Fruit fly (Drosophila melanogaster) whole organism, embryonic: ENCODE measurements around the gene CG43321.

Source experiments
- C15 ChIP-seq: fragments of 200-800 bp; sonication (Bioruptor generic); IDR thresholded peaks from 3 replicates; pipeline ENCODE4 v1.3.6; 2022; ENCODE audit warnings: missing biosample characterization, missing genetic modification characterization
- CG10366 ChIP-seq: fragments of 200-800 bp; sonication (Bioruptor generic); IDR thresholded peaks from 2 replicates; pipeline ENCODE4 v1.3.6; 2022; ENCODE audit warnings: missing biosample characterization, missing genetic modification characterization
- CG10565 ChIP-seq: fragments of 200-800 bp; sonication (Bioruptor generic); optimal IDR thresholded peaks from 3 replicates; lab custom pipeline; 2016; ENCODE audit warnings: missing biosample characterization, mild to moderate bottlenecking, missing genetic modification characterization
- CG10654 ChIP-seq: fragments of 200-800 bp; sonication (Bioruptor generic); optimal IDR thresholded peaks from 2 replicates; lab custom pipeline; 2016; ENCODE audit warnings: missing biosample characterization, missing genetic modification characterization
- CG11723 ChIP-seq: fragments of 200-800 bp; sonication (Bioruptor generic); optimal IDR thresholded peaks from 2 replicates; lab custom pipeline; 2017; ENCODE audit warnings: missing biosample characterization, mild to moderate bottlenecking, missing genetic modification characterization
- CG14014 ChIP-seq: fragments of 200-800 bp; sonication (Bioruptor generic); IDR thresholded peaks from 2 replicates; pipeline ENCODE4 v1.3.6; 2022; ENCODE audit warnings: missing biosample characterization, missing genetic modification characterization
- CG14667 ChIP-seq: fragments of 200-800 bp; sonication (Bioruptor generic); IDR thresholded peaks from 2 replicates; pipeline ENCODE4 v1.3.6; 2022; ENCODE audit warnings: missing biosample characterization, missing genetic modification characterization
- CG17186 ChIP-seq: fragments of 200-800 bp; sonication (Bioruptor generic); optimal IDR thresholded peaks from 3 replicates; lab custom pipeline; 2017; ENCODE audit warnings: missing biosample characterization, missing genetic modification reagents, missing genetic modification characterization
- CG17802 ChIP-seq: fragments of 200-800 bp; sonication (Bioruptor generic); optimal IDR thresholded peaks from 2 replicates; lab custom pipeline; 2018; ENCODE audit warnings: missing biosample characterization, mild to moderate bottlenecking, missing genetic modification characterization, moderate library complexity
- CG1792 ChIP-seq: fragments of 200-800 bp; sonication (Bioruptor generic); optimal IDR thresholded peaks from 2 replicates; lab custom pipeline; 2016; ENCODE audit warnings: missing biosample characterization, missing genetic modification characterization
- CG2120 ChIP-seq: fragments of 200-800 bp; sonication (Bioruptor generic); optimal IDR thresholded peaks from 3 replicates; lab custom pipeline; 2016; ENCODE audit warnings: missing biosample characterization, missing genetic modification characterization
- CG30431 ChIP-seq: fragments of 200-800 bp; sonication (Bioruptor generic); optimal IDR thresholded peaks from 2 replicates; lab custom pipeline; 2017; ENCODE audit warnings: missing biosample characterization, missing genetic modification characterization
- CG34224 ChIP-seq: fragments of 200-800 bp; sonication (Bioruptor generic); IDR thresholded peaks from 3 replicates; pipeline ENCODE4 v1.3.6; 2022; ENCODE audit warnings: missing biosample characterization, missing genetic modification characterization; ENCODE audit not compliant: partially characterized antibody
- CG6791 ChIP-seq: fragments of 200-800 bp; sonication (Bioruptor generic); IDR thresholded peaks from 3 replicates; pipeline ENCODE4 v1.3.6; 2022; ENCODE audit warnings: missing biosample characterization, missing genetic modification characterization; ENCODE audit not compliant: partially characterized antibody
- CG9932 ChIP-seq: fragments of 200-800 bp; sonication (Bioruptor generic); IDR thresholded peaks from 2 replicates; pipeline ENCODE4 v1.3.6; 2022; ENCODE audit warnings: missing biosample characterization, missing genetic modification characterization
- D19B ChIP-seq: fragments of 200-800 bp; sonication (Bioruptor generic); optimal IDR thresholded peaks from 2 replicates; lab custom pipeline; 2017; ENCODE audit warnings: missing biosample characterization, mild to moderate bottlenecking, missing genetic modification characterization
- Dbx ChIP-seq: fragments of 200-800 bp; sonication (Bioruptor generic); IDR thresholded peaks from 3 replicates; pipeline ENCODE4 v1.3.6; 2022; ENCODE audit warnings: missing biosample characterization, missing genetic modification characterization
- Doc2 ChIP-seq: fragments of 200-800 bp; sonication (Bioruptor generic); IDR thresholded peaks from 2 replicates; pipeline ENCODE4 v1.3.6; 2022; ENCODE audit warnings: missing biosample characterization, missing genetic modification characterization
- Dp ChIP-seq: fragments of 200-800 bp; sonication (Bioruptor generic); optimal IDR thresholded peaks from 2 replicates; lab custom pipeline; 2018; ENCODE audit warnings: missing biosample characterization, mild to moderate bottlenecking, missing genetic modification characterization, moderate library complexity
- ERR ChIP-seq: fragments of 200-800 bp; sonication (Bioruptor generic); optimal IDR thresholded peaks from 2 replicates; lab custom pipeline; 2016; ENCODE audit warnings: missing biosample characterization, missing genetic modification characterization
- Ets65A ChIP-seq: fragments of 200-800 bp; sonication (Bioruptor generic); peaks from one replicate; lab custom pipeline; 2016; ENCODE audit warnings: missing biosample characterization, missing genetic modification characterization
- HmgD ChIP-seq: fragments of 200-800 bp; sonication (Bioruptor generic); optimal IDR thresholded peaks from 3 replicates; lab custom pipeline; 2016; ENCODE audit warnings: missing biosample characterization, missing genetic modification characterization
- Hr3 ChIP-seq: fragments of 200-800 bp; sonication (Bioruptor generic); optimal IDR thresholded peaks from 3 replicates; lab custom pipeline; 2016; ENCODE audit warnings: missing biosample characterization, missing genetic modification characterization
- NFAT ChIP-seq: fragments of 200-800 bp; sonication (Bioruptor generic); IDR thresholded peaks from 2 replicates; pipeline ENCODE4 v1.3.6; 2022; ENCODE audit warnings: missing biosample characterization, missing genetic modification characterization
- NK7.1 ChIP-seq: fragments of 200-800 bp; sonication (Bioruptor generic); optimal IDR thresholded peaks from 3 replicates; lab custom pipeline; 2016; ENCODE audit warnings: missing biosample characterization, missing genetic modification characterization
- Nf-YB ChIP-seq: fragments of 200-800 bp; sonication (Bioruptor generic); optimal IDR thresholded peaks from 3 replicates; lab custom pipeline; 2019; ENCODE audit warnings: missing biosample characterization, mild to moderate bottlenecking, missing genetic modification characterization, moderate library complexity
- Sry-β ChIP-seq: fragments of 200-800 bp; sonication (Bioruptor generic); optimal IDR thresholded peaks from 2 replicates; lab custom pipeline; 2018; ENCODE audit warnings: missing biosample characterization, mild to moderate bottlenecking, missing genetic modification characterization, moderate library complexity
- Sry-δ ChIP-seq: fragments of 200-800 bp; sonication (Bioruptor generic); optimal IDR thresholded peaks from 2 replicates; lab custom pipeline; 2016; ENCODE audit warnings: missing biosample characterization, missing genetic modification characterization
- Tbp ChIP-seq: fragments of >200 bp; optimal IDR thresholded peaks from 2 replicates; lab custom pipeline; 2018; ENCODE audit warnings: missing biosample characterization, missing genetic modification characterization
- Xbp1 ChIP-seq: fragments of 200-800 bp; sonication (Bioruptor generic); optimal IDR thresholded peaks from 3 replicates; lab custom pipeline; 2016; ENCODE audit warnings: missing biosample characterization, mild to moderate bottlenecking, missing genetic modification characterization
- abd-A ChIP-seq: fragments of 200-800 bp; sonication (Bioruptor generic); optimal IDR thresholded peaks from 3 replicates; lab custom pipeline; 2019; ENCODE audit warnings: missing biosample characterization, mild to moderate bottlenecking, missing genetic modification characterization, moderate library complexity
- amos ChIP-seq: fragments of 200-800 bp; sonication (Bioruptor generic); IDR thresholded peaks from 2 replicates; pipeline ENCODE4 v1.3.6; 2022; ENCODE audit warnings: missing biosample characterization, missing genetic modification characterization; ENCODE audit not compliant: partially characterized antibody
- caup ChIP-seq: fragments of 200-800 bp; sonication (Bioruptor generic); optimal IDR thresholded peaks from 3 replicates; lab custom pipeline; 2017; ENCODE audit warnings: missing biosample characterization, mild to moderate bottlenecking, missing genetic modification characterization, moderate library complexity; ENCODE audit not compliant: severe bottlenecking
- chm ChIP-seq: fragments of 200-800 bp; sonication (Bioruptor generic); IDR thresholded peaks from 2 replicates; pipeline ENCODE4 v1.3.6; 2022; ENCODE audit warnings: missing biosample characterization, missing genetic modification characterization
- crol ChIP-seq: fragments of 200-800 bp; sonication (Bioruptor generic); IDR thresholded peaks from 2 replicates; pipeline ENCODE4 v1.3.6; 2022; ENCODE audit warnings: missing biosample characterization, missing genetic modification characterization
- fd3F ChIP-seq: fragments of 200-800 bp; sonication (Bioruptor generic); optimal IDR thresholded peaks from 2 replicates; lab custom pipeline; 2018; ENCODE audit warnings: missing biosample characterization, mild to moderate bottlenecking, missing genetic modification characterization, moderate library complexity
- grau ChIP-seq: fragments of 200-800 bp; optimal IDR thresholded peaks from 3 replicates; lab custom pipeline; 2019; ENCODE audit warnings: missing biosample characterization, mild to moderate bottlenecking, missing genetic modification characterization, moderate library complexity
- her ChIP-seq: fragments of 200-800 bp; sonication (Bioruptor generic); optimal IDR thresholded peaks from 2 replicates; lab custom pipeline; 2016; ENCODE audit warnings: missing biosample characterization, missing genetic modification characterization
- ind ChIP-seq: fragments of 200-800 bp; sonication (Bioruptor generic); optimal IDR thresholded peaks from 3 replicates; lab custom pipeline; 2016; ENCODE audit warnings: missing biosample characterization, missing genetic modification characterization
- insv ChIP-seq, 2 experiments: fragments of 200-800 bp; sonication (Bioruptor generic); optimal IDR thresholded peaks; 3 replicates each; lab custom pipeline; 2016 to 2018; ENCODE audit warnings: missing biosample characterization in 2 of 2, missing genetic modification characterization in 2 of 2
- jigr1 ChIP-seq: fragments of 200-800 bp; sonication (Bioruptor generic); IDR thresholded peaks from 3 replicates; pipeline ENCODE4 v1.3.6; 2022; ENCODE audit warnings: missing biosample characterization, missing genetic modification characterization
- otp ChIP-seq: fragments of 200-800 bp; sonication (Bioruptor generic); IDR thresholded peaks from 3 replicates; pipeline ENCODE4, ENCODE4 v1.3.6; 2022; ENCODE audit warnings: missing biosample characterization, missing genetic modification characterization
- pum ChIP-seq: fragments of 200-800 bp; sonication (Bioruptor generic); optimal IDR thresholded peaks from 2 replicates; lab custom pipeline; 2016; ENCODE audit warnings: missing biosample characterization, missing genetic modification characterization
- ssp ChIP-seq: fragments of 200-800 bp; sonication (Bioruptor generic); IDR thresholded peaks from 2 replicates; pipeline ENCODE4 v1.3.6; 2022; ENCODE audit warnings: missing biosample characterization, missing genetic modification characterization
- stc ChIP-seq: fragments of 200-800 bp; sonication (Bioruptor generic); IDR thresholded peaks from 2 replicates; pipeline ENCODE4 v1.3.6; 2022; ENCODE audit warnings: missing biosample characterization, missing genetic modification characterization
- tgo ChIP-seq: fragments of 200-800 bp; sonication (Bioruptor generic); IDR thresholded peaks from 3 replicates; pipeline ENCODE4 v1.3.6; 2022; ENCODE audit warnings: missing biosample characterization, missing genetic modification characterization
- toy ChIP-seq: fragments of 200-800 bp; sonication (Bioruptor generic); IDR thresholded peaks from 2 replicates; pipeline ENCODE4 v1.3.6; 2022; ENCODE audit warnings: missing biosample characterization, missing genetic modification characterization
- twi ChIP-seq: fragments of 200-800 bp; optimal IDR thresholded peaks from 2 replicates; lab custom pipeline; 2019; ENCODE audit warnings: missing biosample characterization, mild to moderate bottlenecking, missing genetic modification characterization, moderate library complexity
- wek ChIP-seq: fragments of 200-800 bp; sonication (Bioruptor generic); optimal IDR thresholded peaks from 3 replicates; lab custom pipeline; 2018; ENCODE audit warnings: missing biosample characterization, mild to moderate bottlenecking, missing genetic modification characterization, moderate library complexity
- wor ChIP-seq: fragments of 200-800 bp; sonication (Bioruptor generic); IDR thresholded peaks from 2 replicates; pipeline ENCODE4 v1.3.6; 2022; ENCODE audit warnings: missing biosample characterization, missing genetic modification characterization
- zen ChIP-seq: fragments of 200-800 bp; sonication (Bioruptor generic); optimal IDR thresholded peaks from 3 replicates; lab custom pipeline; 2018; ENCODE audit warnings: missing biosample characterization, mild to moderate bottlenecking, missing genetic modification characterization, moderate library complexity
- zfh2 ChIP-seq: fragments of 200-800 bp; sonication (Bioruptor generic); optimal IDR thresholded peaks from 2 replicates; lab custom pipeline; 2016; ENCODE audit warnings: missing biosample characterization, missing genetic modification characterization

The CG43321 gene

DNA sequence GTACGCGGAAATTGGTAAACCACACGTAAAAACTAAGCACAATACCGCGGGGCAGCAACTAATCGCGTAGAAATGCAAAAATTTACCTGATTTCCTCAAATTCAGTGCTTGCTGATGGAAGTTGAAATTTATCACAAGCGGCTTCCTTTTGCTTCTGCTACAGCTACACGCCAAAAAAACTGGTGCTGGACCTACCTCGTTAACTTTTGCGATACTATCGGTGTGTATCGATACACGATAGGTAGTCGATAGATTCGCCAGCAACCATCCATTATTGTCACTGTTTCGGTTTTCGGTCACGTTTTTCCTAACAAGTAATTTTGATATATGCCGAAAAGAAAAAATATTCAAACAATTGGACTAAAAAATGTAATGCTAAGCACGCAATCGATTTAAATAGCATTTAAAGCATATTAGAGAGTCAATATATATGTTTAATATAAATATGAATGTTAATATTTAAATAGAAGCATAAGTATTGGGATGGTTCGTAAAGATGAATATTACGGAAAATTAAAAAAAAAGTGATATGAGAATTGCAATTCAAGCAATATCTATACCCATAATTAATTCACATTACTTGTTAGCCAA lies 44.5 kb upstream of the CG43321 start, which contains the start of gene Sumo (continued):
- TF ChIP-seq twi, result peak; percentile 1
- peak; percentile 49; the same call in 1 of the 2 replicates for TF ChIP-seq chm (GFP tag; lab: Robert Waterston, UW)
- peak; percentile 93 for TF ChIP-seq CG9932 (GFP tag; lab: Robert Waterston, UW)
- TF ChIP-seq C15 (GFP tag; lab: Robert Waterston, UW), result no peak
- TF ChIP-seq CG30431 (GFP tag; lab: Kevin White, UChicago), result no peak
- TF ChIP-seq CG14014 (GFP tag; lab: Robert Waterston, UW), result no peak
- no peak for TF ChIP-seq ind (GFP tag; lab: Kevin White, UChicago)
- TF ChIP-seq CG6791 (GFP tag; lab: Robert Waterston, UW), result peak; percentile 100
- TF ChIP-seq otp (GFP tag; lab: Robert Waterston, UW), result no peak
- no peak for TF ChIP-seq Nf-YB (GFP tag; lab: Kevin White, UChicago)
- peak; percentile 17 for TF ChIP-seq Hr3
- no peak for TF ChIP-seq insv (GFP tag; optimal IDR thresholded peaks at IDR 0.05; lab: Kevin White, UChicago)
- no peak for TF ChIP-seq CG10654
- TF ChIP-seq CG2120 (GFP tag; lab: Kevin White, UChicago), result no peak
- TF ChIP-seq tgo (GFP tag; lab: Robert Waterston, UW), result no peak
- peak; percentile 59; the same call in 2 of the 3 replicates for TF ChIP-seq Dbx
- TF ChIP-seq ssp, result no peak
- no peak for TF ChIP-seq zfh2 (GFP tag; lab: Kevin White, UChicago)
- peak; percentile 21 for TF ChIP-seq grau (tag; lab: Kevin White, UChicago)
- TF ChIP-seq caup (GFP tag; lab: Kevin White, UChicago), result no peak
- peak; percentile 49 for TF ChIP-seq zen
- no peak for TF ChIP-seq toy
- TF ChIP-seq CG17802 (tag; lab: Kevin White, UChicago), result no peak
- TF ChIP-seq Sry-δ (GFP tag; lab: Kevin White, UChicago), result peak; percentile 91
- no peak for TF ChIP-seq Xbp1 (GFP tag; lab: Kevin White, UChicago)
- TF ChIP-seq wor (GFP tag; lab: Robert Waterston, UW), result no peak
- TF ChIP-seq pum (GFP tag; lab: Kevin White, UChicago), result no peak
- no peak for TF ChIP-seq Doc2 (GFP tag; lab: Robert Waterston, UW)
- peak; percentile 98 for TF ChIP-seq CG34224 (GFP tag; lab: Robert Waterston, UW)
- peak; percentile 40 for TF ChIP-seq Sry-β
- no peak for TF ChIP-seq CG17186
- TF ChIP-seq CG14667 (GFP tag; lab: Robert Waterston, UW), result no peak
- no peak for TF ChIP-seq crol (GFP tag; lab: Robert Waterston, UW)
- no peak for TF ChIP-seq CG10366
- no peak for TF ChIP-seq abd-A (tag; lab: Kevin White, UChicago)
- peak; percentile 15 for TF ChIP-seq Dp (GFP tag; lab: Kevin White, UChicago)
- no peak for TF ChIP-seq ERR
- TF ChIP-seq her (GFP tag; lab: Kevin White, UChicago), result no peak
- TF ChIP-seq wek (GFP tag; lab: Kevin White, UChicago), result no peak
- TF ChIP-seq D19B (GFP tag; lab: Kevin White, UChicago), result no peak
- TF ChIP-seq Tbp (GFP tag; lab: Kevin White, UChicago), result no peak
- TF ChIP-seq jigr1, result no peak
- TF ChIP-seq CG1792, result no peak
- TF ChIP-seq fd3F (GFP tag; lab: Kevin White, UChicago), result no peak
- peak; percentile 100 for TF ChIP-seq amos (GFP tag; lab: Robert Waterston, UW)
- TF ChIP-seq NK7.1, result no peak
- TF ChIP-seq CG11723 (GFP tag; lab: Kevin White, UChicago), result no peak
- no peak for TF ChIP-seq HmgD (GFP tag; lab: Kevin White, UChicago)
- TF ChIP-seq stc, result no peak
- TF ChIP-seq Ets65A (GFP tag; lab: Kevin White, UChicago), result no peak
- no peak for TF ChIP-seq CG10565
- peak; percentile 86 for TF ChIP-seq NFAT (GFP tag; lab: Robert Waterston, UW)
